Fruit fly (Drosophila melanogaster): ENCODE measurements around the gene CG7778.
A peak's percentile ranks its signal among the peaks of the same experiment; 100 is the strongest.

Gene CG7778

DNA sequence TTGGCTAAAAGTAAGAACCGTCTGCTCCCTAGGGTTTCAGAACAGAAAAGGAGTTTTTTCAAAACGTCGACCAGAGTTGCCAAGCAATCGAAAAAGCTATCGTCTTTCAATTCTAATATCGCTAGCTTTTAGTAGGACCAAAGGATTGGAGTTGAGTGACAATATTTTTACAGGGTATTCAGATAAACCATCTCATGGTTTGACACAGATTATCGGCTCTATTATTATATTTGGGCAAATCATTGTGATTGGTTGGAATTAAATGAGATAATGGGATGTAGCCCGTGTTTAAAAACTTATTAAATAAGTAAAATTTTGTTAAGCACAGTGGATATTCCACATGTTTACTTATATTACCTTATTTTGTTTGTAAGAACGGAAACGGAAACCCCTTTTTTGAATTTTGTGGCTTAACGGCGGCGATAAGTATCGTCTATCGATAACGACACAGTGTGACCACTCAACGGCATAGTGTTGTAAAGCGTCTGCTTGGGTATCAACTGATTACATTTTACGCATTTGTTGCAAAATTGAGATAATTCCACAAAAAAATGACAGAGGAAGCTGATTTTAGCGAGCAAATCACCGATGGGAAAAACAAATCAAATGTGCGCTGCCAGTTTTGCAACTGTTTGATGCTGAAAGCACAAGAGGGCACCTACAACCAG is 26.4 kb upstream of the CG7778 start, which contains the start of the genes mtsh and strat (continued):
- peak; percentile 94 for TF ChIP-seq MBD-R2 (GFP tag; IDR thresholded peaks at IDR 0.05)
- no peak for TF ChIP-seq sd (tag; optimal IDR thresholded peaks at IDR 0.05)
- peak; percentile 59 for TF ChIP-seq B-H2 (GFP tag; optimal IDR thresholded peaks at IDR 0.05)
- TF ChIP-seq CG33557 (GFP tag; optimal IDR thresholded peaks at IDR 0.05) = peak; percentile 59
- TF ChIP-seq sens (GFP tag) = peak; percentile 91
- no peak for TF ChIP-seq gcm2 (GFP tag; optimal IDR thresholded peaks at IDR 0.05)
- peak; percentile 35 for TF ChIP-seq tin (GFP tag; optimal IDR thresholded peaks at IDR 0.05)
- peak; percentile 48 for TF ChIP-seq CG8388 (GFP tag; optimal IDR thresholded peaks at IDR 0.05)
- peak; percentile 64 for TF ChIP-seq CG31365 (tag; optimal IDR thresholded peaks at IDR 0.05)
- TF ChIP-seq ewg (GFP tag; optimal IDR thresholded peaks at IDR 0.05) = peak; percentile 7
- TF ChIP-seq insv (GFP tag; optimal IDR thresholded peaks at IDR 0.05) = peak in 1 of 2 experiments; percentile 58
- no peak for TF ChIP-seq odd (GFP tag; optimal IDR thresholded peaks at IDR 0.05)
- TF ChIP-seq sr (GFP tag; IDR thresholded peaks at IDR 0.05) = peak; percentile 47; the same call in 1 of the 3 replicates
- TF ChIP-seq CG13775 (GFP tag; optimal IDR thresholded peaks at IDR 0.05) = peak; percentile 61
- peak; percentile 57 for TF ChIP-seq CG6683 (GFP tag; optimal IDR thresholded peaks at IDR 0.05)
- TF ChIP-seq Hsf (GFP tag; optimal IDR thresholded peaks at IDR 0.05) = peak; percentile 49
- peak; percentile 28 for TF ChIP-seq CG3065 (GFP tag; optimal IDR thresholded peaks at IDR 0.05)
- no peak for TF ChIP-seq emc (GFP tag; optimal IDR thresholded peaks at IDR 0.05)
- TF ChIP-seq CG2875 (GFP tag; optimal IDR thresholded peaks at IDR 0.05) = peak; percentile 6
- TF ChIP-seq CG11456 (GFP tag; IDR thresholded peaks at IDR 0.05) = peak; percentile 59; the same call in 2 of the 3 replicates
- TF ChIP-seq bigmax (GFP tag; optimal IDR thresholded peaks at IDR 0.05) = peak; percentile 7
- TF ChIP-seq Sox102F (GFP tag; optimal IDR thresholded peaks at IDR 0.05) = no peak
- TF ChIP-seq grn (GFP tag; optimal IDR thresholded peaks at IDR 0.05) = peak; percentile 38
- peak; percentile 63 for TF ChIP-seq CG4854 (GFP tag; optimal IDR thresholded peaks at IDR 0.05)
- peak; percentile 70 for TF ChIP-seq Asciz (GFP tag; optimal IDR thresholded peaks at IDR 0.05)
- TF ChIP-seq Ssrp (tag; optimal IDR thresholded peaks at IDR 0.05) = peak; percentile 28
- peak; percentile 56 for TF ChIP-seq nerfin-1 (tag; optimal IDR thresholded peaks at IDR 0.05)
- TF ChIP-seq zen (tag; optimal IDR thresholded peaks at IDR 0.05) = peak; percentile 79
- TF ChIP-seq zf30C (GFP tag; optimal IDR thresholded peaks at IDR 0.05) = no peak
- peak; percentile 55 for TF ChIP-seq sqz (GFP tag; optimal IDR thresholded peaks at IDR 0.05)
- TF ChIP-seq CG32532 (GFP tag; IDR thresholded peaks at IDR 0.05) = peak; percentile 52
- TF ChIP-seq Pdp1 (GFP tag; optimal IDR thresholded peaks at IDR 0.05) = peak in 1 of 2 experiments; percentile 8
- peak; percentile 41; the same call in 1 of the 2 replicates for TF ChIP-seq HLH3B (GFP tag; IDR thresholded peaks at IDR 0.05)
- TF ChIP-seq CG7357 (GFP tag; IDR thresholded peaks at IDR 0.05) = no peak
- TF ChIP-seq ranshi (GFP tag; IDR thresholded peaks at IDR 0.05) = peak; percentile 48; the same call in 1 of the 2 replicates
- TF ChIP-seq chif (GFP tag; optimal IDR thresholded peaks at IDR 0.05) = peak; percentile 10 to 23
- peak; percentile 56; the same call in 1 of the 2 replicates for TF ChIP-seq ato (GFP tag; IDR thresholded peaks at IDR 0.05; ENCODE audit: partially characterized antibody)
- TF ChIP-seq ac (GFP tag; optimal IDR thresholded peaks at IDR 0.05) = peak; percentile 35
- no peak for TF ChIP-seq CTCF (GFP tag; optimal IDR thresholded peaks at IDR 0.05)
- peak; percentile 81 for TF ChIP-seq Meics (GFP tag; optimal IDR thresholded peaks at IDR 0.05)
- peak; percentile 54; the same call in 1 of the 2 replicates for TF ChIP-seq nerfin-2 (GFP tag; IDR thresholded peaks at IDR 0.05; ENCODE audit: partially characterized antibody)
- peak; percentile 38 for TF ChIP-seq vfl (GFP tag; optimal IDR thresholded peaks at IDR 0.05)
- TF ChIP-seq stwl (tag; optimal IDR thresholded peaks at IDR 0.05) = peak; percentile 96
- peak; percentile 38 to 51 for TF ChIP-seq dpn (GFP tag; optimal IDR thresholded peaks at IDR 0.05)
- peak; percentile 48 for TF ChIP-seq CG17802 (tag; optimal IDR thresholded peaks at IDR 0.05)
- peak; percentile 20 for TF ChIP-seq jing (GFP tag; optimal IDR thresholded peaks at IDR 0.05)
- TF ChIP-seq twi (tag; optimal IDR thresholded peaks at IDR 0.05) = peak; percentile 21
- TF ChIP-seq gcm (GFP tag; optimal IDR thresholded peaks at IDR 0.05) = peak; percentile 40
- peak; percentile 22 for TF ChIP-seq CG8359 (GFP tag; optimal IDR thresholded peaks at IDR 0.05; ENCODE audit: borderline replicate concordance)

Data from whole organism, embryonic.